Worm (Caenorhabditis elegans) whole organism, young adult: Measurements from ENCODE around the gene F37B4.10.

Source experiments
- B0261.1 ChIP-seq: sonication (generic microtip); optimal IDR thresholded peaks from 2 replicates; lab custom pipeline; 2016; ENCODE audit warnings: mild to moderate bottlenecking, missing genetic modification characterization, moderate library complexity, missing compliant biosample characterization
- B0336.3 ChIP-seq: fragments of 200-800 bp; sonication (Bioruptor generic); IDR thresholded peaks from 2 replicates; pipeline ENCODE4 v1.3.6; 2022; ENCODE audit warnings: missing genetic modification characterization, missing compliant biosample characterization
- C17E4.6 ChIP-seq: fragments of 200-800 bp; sonication (Bioruptor generic); IDR thresholded peaks from 2 replicates; pipeline ENCODE4 v1.3.6; 2022; ENCODE audit warnings: missing genetic modification reagents, missing genetic modification characterization, missing compliant biosample characterization
- F33H1.4 ChIP-seq: fragments of 200-800 bp; sonication (Bioruptor generic); IDR thresholded peaks from 2 replicates; pipeline ENCODE4 v1.3.6; 2022; ENCODE audit warnings: missing genetic modification reagents, missing genetic modification characterization, missing compliant biosample characterization
- F37B4.10 ChIP-seq: fragments of 200-800 bp; sonication (Bioruptor generic); IDR thresholded peaks from 2 replicates; pipeline ENCODE4 v1.3.6; 2022; ENCODE audit warnings: missing genetic modification characterization, missing compliant biosample characterization
- F52B5.7 ChIP-seq: sonication (generic microtip); optimal IDR thresholded peaks from 2 replicates; lab custom pipeline; 2016; ENCODE audit warnings: mild to moderate bottlenecking, missing genetic modification characterization, missing compliant biosample characterization
- F57A8.1 ChIP-seq: fragments of 200-800 bp; sonication (Bioruptor generic); optimal IDR thresholded peaks from 2 replicates; lab custom pipeline; 2018; ENCODE audit warnings: mild to moderate bottlenecking, missing genetic modification characterization, moderate library complexity, missing compliant biosample characterization
- K11D2.4 ChIP-seq: fragments of 200-800 bp; sonication (Bioruptor generic); IDR thresholded peaks from 2 replicates; pipeline ENCODE4 v1.3.6; 2022; ENCODE audit warnings: missing genetic modification reagents, missing genetic modification characterization, missing compliant biosample characterization
- Y67H2A.10 ChIP-seq: fragments of 200-800 bp; sonication (Bioruptor generic); conservative IDR thresholded peaks from 2 replicates; pipeline ENCODE4 v1.3.6; 2022; ENCODE audit warnings: missing genetic modification reagents, missing genetic modification characterization, missing compliant biosample characterization
- akir-1 ChIP-seq: fragments of 200-800 bp; sonication (Bioruptor generic); optimal IDR thresholded peaks from 2 replicates; lab custom pipeline; 2018; ENCODE audit warnings: mild to moderate bottlenecking, missing genetic modification characterization, moderate library complexity, missing compliant biosample characterization
- aptf-2 ChIP-seq: fragments of 200-800 bp; sonication (Bioruptor generic); conservative IDR thresholded peaks from 2 replicates; pipeline ENCODE4 v1.3.6; 2022; ENCODE audit warnings: missing genetic modification reagents, missing genetic modification characterization, missing compliant biosample characterization
- atf-7 ChIP-seq: sonication (generic microtip); optimal IDR thresholded peaks from 2 replicates; lab custom pipeline; 2017; ENCODE audit warnings: mild to moderate bottlenecking, missing genetic modification characterization, missing compliant biosample characterization
- ccch-3 ChIP-seq: fragments of 200-800 bp; sonication (Bioruptor generic); optimal IDR thresholded peaks from 2 replicates; lab custom pipeline; 2018; ENCODE audit warnings: mild to moderate bottlenecking, missing genetic modification characterization, missing compliant biosample characterization
- ceh-79 ChIP-seq: sonication (generic microtip); optimal IDR thresholded peaks from 2 replicates; lab custom pipeline; 2017; ENCODE audit warnings: mild to moderate bottlenecking, missing genetic modification characterization, missing compliant biosample characterization
- ceh-91 ChIP-seq: fragments of 200-800 bp; sonication (Bioruptor generic); IDR thresholded peaks from 2 replicates; pipeline ENCODE4 v1.3.6; 2022; ENCODE audit warnings: missing genetic modification reagents, missing genetic modification characterization, missing compliant biosample characterization
- die-1 ChIP-seq: sonication (generic microtip); optimal IDR thresholded peaks from 2 replicates; lab custom pipeline; 2016; ENCODE audit warnings: missing genotype, mild to moderate bottlenecking, missing genetic modification characterization, missing compliant biosample characterization
- egrh-3 ChIP-seq: fragments of 200-800 bp; sonication (Bioruptor generic); IDR thresholded peaks from 2 replicates; pipeline ENCODE4 v1.3.6; 2022; ENCODE audit warnings: missing genetic modification reagents, missing genetic modification characterization, missing compliant biosample characterization
- hsf-1 ChIP-seq: fragments of 200-800 bp; sonication (Bioruptor generic); IDR thresholded peaks from 2 replicates; pipeline ENCODE4 v1.3.6; 2022; ENCODE audit warnings: missing genetic modification reagents, missing genetic modification characterization, missing compliant biosample characterization
- let-607 ChIP-seq, 2 experiments: fragments of 200-800 bp in 1 of 2; sonication (Bioruptor generic) in 1 of 2; sonication (generic microtip) in 1 of 2; optimal IDR thresholded peaks; 2 replicates each; lab custom pipeline; 2016 to 2018; ENCODE audit warnings: mild to moderate bottlenecking in 2 of 2, missing compliant biosample characterization in 2 of 2, missing genetic modification characterization in 2 of 2, moderate library complexity in 2 of 2, missing genotype in 1 of 2
- lsl-1 ChIP-seq: fragments of 200-800 bp; sonication (Bioruptor generic); optimal IDR thresholded peaks from 2 replicates; lab custom pipeline; 2018; ENCODE audit warnings: mild to moderate bottlenecking, missing genetic modification characterization, moderate library complexity, missing compliant biosample characterization
- mcd-1 ChIP-seq: fragments of 200-800 bp; sonication (Bioruptor generic); IDR thresholded peaks from 2 replicates; pipeline ENCODE4 v1.3.6; 2022; ENCODE audit warnings: missing genetic modification reagents, missing genetic modification characterization, missing compliant biosample characterization
- mes-4 ChIP-seq: sonication (generic microtip); optimal IDR thresholded peaks from 2 replicates; lab custom pipeline; 2016; ENCODE audit warnings: missing genotype, missing genetic modification characterization, missing compliant biosample characterization
- mxl-1 ChIP-seq: sonication (generic microtip); optimal IDR thresholded peaks from 2 replicates; lab custom pipeline; 2016; ENCODE audit warnings: missing genetic modification characterization, missing compliant biosample characterization
- nhr-80 ChIP-seq: sonication (generic microtip); optimal IDR thresholded peaks from 2 replicates; lab custom pipeline; 2016; ENCODE audit warnings: missing genetic modification characterization, missing compliant biosample characterization
- rcor-1 ChIP-seq: fragments of 200-800 bp; sonication (Bioruptor generic); IDR thresholded peaks from 2 replicates; pipeline ENCODE4 v1.3.6; 2022; ENCODE audit warnings: missing genetic modification reagents, missing genetic modification characterization, missing compliant biosample characterization
- rec-8 ChIP-seq, 2 experiments: sonication (generic microtip); optimal IDR thresholded peaks; 2 replicates each; lab custom pipeline; 2016; ENCODE audit warnings: mild to moderate bottlenecking in 2 of 2, missing genetic modification characterization in 2 of 2, missing genetic modification reagents in 2 of 2, missing genotype in 2 of 2, missing biosample characterization in 1 of 2, missing compliant biosample characterization in 1 of 2, moderate library complexity in 1 of 2
- repo-1 ChIP-seq: sonication (generic microtip); optimal IDR thresholded peaks from 2 replicates; lab custom pipeline; 2017; ENCODE audit warnings: mild to moderate bottlenecking, missing genetic modification characterization, missing compliant biosample characterization
- sdz-38 ChIP-seq: sonication (generic microtip); optimal IDR thresholded peaks from 2 replicates; lab custom pipeline; 2016; ENCODE audit warnings: missing genotype, missing genetic modification characterization, missing compliant biosample characterization
- tbp1 ChIP-seq: fragments of 200-800 bp; sonication (Bioruptor generic); optimal IDR thresholded peaks from 2 replicates; lab custom pipeline; 2018; ENCODE audit warnings: mild to moderate bottlenecking, missing genetic modification characterization, missing compliant biosample characterization
- unc-62 ChIP-seq: fragments of 150-350 bp; optimal IDR thresholded peaks from 2 replicates; lab custom pipeline; 2014; ENCODE audit warnings: missing biosample characterization, missing genetic modification reagents, missing genetic modification characterization
- xnd-1 ChIP-seq: sonication (generic microtip); optimal IDR thresholded peaks from 2 replicates; lab custom pipeline; 2016; ENCODE audit warnings: missing genotype, missing genetic modification reagents, missing genetic modification characterization, missing compliant biosample characterization
- ztf-28 ChIP-seq: fragments of 200-800 bp; sonication (Bioruptor generic); IDR thresholded peaks from 2 replicates; pipeline ENCODE4 v1.3.6; 2022; ENCODE audit warnings: missing genetic modification reagents, missing genetic modification characterization, missing compliant biosample characterization

F37B4.10 gene

DNA sequence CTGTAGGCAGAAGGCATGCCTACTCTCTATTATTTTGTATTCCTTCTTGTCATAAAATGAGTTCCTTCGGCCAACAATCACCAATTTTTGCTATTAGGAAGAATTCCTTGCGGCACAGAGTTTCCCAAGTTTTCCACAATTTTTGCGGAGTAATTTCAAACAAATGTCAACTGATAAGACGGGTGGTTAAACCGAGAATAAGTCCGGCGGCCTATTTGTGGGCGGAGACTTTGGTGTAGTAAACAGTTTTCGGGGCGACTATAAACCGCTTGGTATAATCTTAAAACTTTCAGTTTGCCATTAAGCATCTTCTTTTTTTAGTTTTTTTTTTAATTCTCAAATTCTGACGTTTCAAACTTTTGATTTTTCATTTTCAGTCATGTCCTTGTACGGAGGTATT is 3.6 kb upstream of the F37B4.10 start, which contains the start of gene ifc-1:
Gene ifc-1, plus strand, starts transcription at position 378 of the 400 bp plus-strand sequence.
- TF ChIP-seq mes-4 (tag; lab: Kevin White, UChicago) (no peak), Y67H2A.10 (GFP tag; lab: Robert Waterston, UW) (no peak), B0336.3 (no peak), ceh-79 (no peak), repo-1 (tag; lab: Kevin White, UChicago) (no peak), rec-8 (tag; optimal IDR thresholded peaks at IDR 0.05; lab: Kevin White, UChicago) (no peak), rcor-1 (GFP tag; lab: Robert Waterston, UW) (no peak), ceh-91 (GFP tag; lab: Robert Waterston, UW) (no peak), let-607 (tag; optimal IDR thresholded peaks at IDR 0.05; lab: Kevin White, UChicago) (no peak), K11D2.4 (GFP tag; lab: Robert Waterston, UW) (no peak), aptf-2 (GFP tag; lab: Robert Waterston, UW) (no peak), B0261.1 (no peak), mxl-1 (no peak), ccch-3 (no peak), mcd-1 (GFP tag; lab: Robert Waterston, UW) (no peak), F37B4.10 (no peak), unc-62 (GFP tag; lab: Kevin White, UChicago) (no peak), F33H1.4 (no peak), akir-1 (GFP tag; lab: Kevin White, UChicago) (no peak)

DNA sequence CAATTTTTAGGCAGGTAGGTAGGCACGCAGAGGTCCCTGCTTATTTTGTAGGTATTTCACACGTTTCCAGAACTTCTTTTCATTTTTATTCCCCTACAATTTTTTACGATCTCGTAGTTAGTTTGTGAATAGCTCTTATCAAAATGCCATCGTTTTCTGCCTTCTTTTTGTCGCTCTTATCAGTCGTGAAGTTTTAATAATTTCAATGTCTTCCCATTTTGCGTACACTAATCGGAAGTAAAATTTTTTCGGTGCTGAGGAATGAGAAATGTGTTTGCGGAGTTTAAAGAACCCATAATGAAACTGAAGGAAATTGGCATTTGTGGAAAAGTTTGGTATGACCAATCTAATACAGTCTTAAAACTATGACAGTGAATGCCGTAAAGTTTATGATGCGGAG is 2.9 kb upstream of the F37B4.10 start:
- TF ChIP-seq nhr-80 (peak; percentile 45), egrh-3 (GFP tag; lab: Robert Waterston, UW) (no peak)
- TF ChIP-seq, all 124 proteins: peak for 1

DNA sequence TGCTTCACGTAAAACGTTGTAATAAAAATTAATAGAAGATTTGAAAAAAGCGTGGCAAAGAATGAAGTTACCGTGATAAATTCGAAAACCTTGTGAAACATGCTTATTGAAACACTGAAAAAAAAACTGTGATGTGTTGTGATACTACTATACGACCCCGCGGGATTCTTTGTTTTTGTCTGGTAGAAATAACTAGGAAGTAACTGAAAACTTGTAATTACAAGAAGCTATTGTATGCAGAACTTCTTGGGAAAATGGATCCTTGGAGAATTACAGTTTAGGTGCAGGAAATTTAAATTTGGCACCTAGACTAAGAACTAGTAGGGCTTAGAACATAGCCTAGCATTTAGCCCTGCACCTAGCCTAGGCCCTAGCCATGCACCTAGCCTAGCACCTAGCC is 2.4 kb upstream of the F37B4.10 start, which contains the start of gene str-39:
Gene str-39, minus strand, starts transcription at position 101 of the 400 bp plus-strand sequence.
- no peak for TF ChIP-seq F57A8.1 (GFP tag; lab: Kevin White, UChicago)
- no peak for TF ChIP-seq sdz-38 (tag; lab: Kevin White, UChicago)
- TF ChIP-seq C17E4.6: no peak

DNA sequence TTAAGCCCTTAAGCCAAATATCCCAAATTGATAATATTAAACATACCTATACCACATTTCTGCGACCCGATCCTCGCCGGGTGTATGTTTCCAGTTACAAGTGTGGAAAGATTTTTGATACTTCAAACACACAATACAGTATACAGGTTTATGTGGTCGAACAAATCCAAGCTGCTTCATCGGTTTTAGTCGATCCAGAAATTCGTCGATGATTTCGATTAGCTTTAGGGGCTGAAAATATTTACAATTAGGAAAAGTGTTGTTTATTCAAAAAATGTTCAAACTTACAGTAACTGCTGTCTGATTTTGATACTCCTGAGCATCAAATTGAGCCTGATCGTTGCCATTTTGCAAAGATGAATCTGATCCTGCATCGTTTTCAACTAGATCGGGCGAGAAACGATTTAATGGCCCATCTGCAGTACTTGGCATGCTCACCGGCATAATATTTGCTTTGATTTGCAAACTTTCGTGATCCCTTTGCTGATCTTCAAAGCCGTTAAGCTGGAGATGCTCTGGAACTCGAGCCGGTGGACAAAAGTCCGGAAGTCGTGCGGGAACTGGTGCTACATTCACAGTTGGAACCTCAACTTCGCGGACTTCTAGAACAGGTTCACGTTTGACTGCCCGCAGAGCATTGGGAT is 1.1 kb downstream of the F37B4.10 start:
- TF ChIP-seq F52B5.7 (tag; lab: Kevin White, UChicago) (peak; percentile 0), F37B4.10 (peak; percentile 95; the same call in 1 of the 2 replicates), die-1 (tag; lab: Kevin White, UChicago) (no peak)
- TF ChIP-seq, all 124 proteins: peak for 2

DNA sequence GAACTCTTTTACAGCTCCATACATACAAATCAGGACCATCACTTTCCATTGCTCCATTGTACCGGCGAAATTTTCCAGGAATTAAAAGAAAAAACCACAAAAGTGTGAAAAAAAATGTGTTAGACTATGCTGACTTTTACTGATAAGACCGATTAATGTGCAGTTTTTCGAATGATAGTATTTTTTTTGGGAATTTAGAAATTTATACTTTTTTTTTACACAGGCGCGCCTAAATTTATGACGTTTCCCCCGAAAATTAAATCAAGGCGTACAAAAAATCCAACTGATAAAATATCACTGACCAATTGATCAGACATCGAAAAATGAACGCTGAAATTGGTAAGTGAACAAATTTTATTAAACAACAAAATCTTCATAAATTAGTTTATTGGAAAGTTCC is 2.0 kb downstream of the F37B4.10 start, which contains the start of gene folt-2:
Gene folt-2, minus strand, starts transcription at position 179 of the 400 bp plus-strand sequence.
- TF ChIP-seq lsl-1 (GFP tag; lab: Kevin White, UChicago): no peak
- peak; percentile 76 for TF ChIP-seq nhr-80
- TF ChIP-seq hsf-1 (GFP tag; lab: Robert Waterston, UW): no peak
- TF ChIP-seq tbp1 (GFP tag; lab: Kevin White, UChicago): no peak
- no peak for TF ChIP-seq ztf-28 (GFP tag; lab: Robert Waterston, UW)
- TF ChIP-seq atf-7 (tag; lab: Kevin White, UChicago): peak; percentile 5
- no peak for TF ChIP-seq rec-8 (tag; optimal IDR thresholded peaks at IDR 0.05; lab: Kevin White, UChicago)
- TF ChIP-seq xnd-1 (tag; lab: Kevin White, UChicago): no peak
